Worm (Caenorhabditis elegans): ENCODE measurements around the gene C25E10.10.

- no peak for TF ChIP-seq blmp-1 (tag; optimal IDR thresholded peaks at IDR 0.05)
- no peak for TF ChIP-seq sptf-1 (tag; optimal IDR thresholded peaks at IDR 0.05)
Measured at ce11 chrV:9073322-9074038, 17.3 kb upstream of the C25E10.10 start, which contains the start of gene oac-50.

All from whole organism, mixed stage, embryonic.